Worm (Caenorhabditis elegans) whole organism, early embryonic: ENCODE data around the gene C18H9.6.

ENCODE experiments used
- aly-1 ChIP-seq: sonication (generic microtip); optimal IDR thresholded peaks from 2 replicates; lab custom pipeline; 2016; ENCODE audit warnings: missing genetic modification characterization, missing compliant biosample characterization
- sea-1 ChIP-seq: fragments of 200-800 bp; sonication (Bioruptor generic); conservative IDR thresholded peaks from 2 replicates; pipeline ENCODE4 v1.3.6; 2022; ENCODE audit warnings: missing genetic modification characterization, missing compliant biosample characterization

ce11 chrII:6695388-6695787 is 6.0 kb downstream of the C18H9.6 start, which contains the start of gene C18H9.5:
- TF ChIP-seq aly-1 (tag; lab: Kevin White, UChicago) (no peak), sea-1 (GFP tag; lab: Robert Waterston, UW) (no peak)
